Worm (Caenorhabditis elegans) whole organism, L1 larva: ENCODE data around the gene C38D9.8.

Experiments
- fos-1 ChIP-seq: fragments of 150-350 bp; optimal IDR thresholded peaks from 2 replicates; lab custom pipeline; 2014; ENCODE audit warnings: missing biosample characterization, missing genetic modification characterization
- lsy-2 ChIP-seq, 2 experiments: fragments of 150-350 bp; optimal IDR thresholded peaks; 2 replicates each; lab custom pipeline; 2014; ENCODE audit warnings: missing biosample characterization in 2 of 2, missing genetic modification characterization in 2 of 2
- nhr-90 ChIP-seq: sonication (generic microtip); optimal IDR thresholded peaks from 2 replicates; lab custom pipeline; 2016; ENCODE audit warnings: mild to moderate bottlenecking, missing genetic modification characterization, missing compliant biosample characterization; ENCODE audit not compliant: poor library complexity

DNA sequence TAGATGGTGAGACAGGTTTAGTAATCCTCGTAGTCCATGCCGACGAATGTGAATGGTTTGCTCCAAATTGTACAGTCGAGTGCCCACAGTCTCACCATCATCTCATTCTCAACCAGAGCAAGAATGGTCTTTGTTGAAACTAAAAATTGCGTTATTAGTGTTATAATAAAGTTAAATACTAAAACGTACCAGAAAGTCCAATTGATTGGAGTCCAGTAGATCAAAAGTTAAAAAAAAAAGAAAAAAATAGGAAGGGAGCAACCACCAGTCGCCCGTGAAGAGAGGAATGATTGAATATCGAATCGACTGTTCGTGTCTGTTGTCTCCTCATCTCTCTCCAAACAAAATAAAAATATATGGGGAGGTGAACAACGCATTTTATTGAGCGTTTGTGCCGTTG, 22.2 kb downstream of the C38D9.8 start, which contains the start of gene C18D4.12:
- TF ChIP-seq fos-1 (no peak), lsy-2 (tag; optimal IDR thresholded peaks at IDR 0.05; lab: Kevin White, UChicago) (no peak), nhr-90 (no peak)
